Worm (Caenorhabditis elegans): ENCODE results near the gene phf-10.

phf-10 gene

DNA sequence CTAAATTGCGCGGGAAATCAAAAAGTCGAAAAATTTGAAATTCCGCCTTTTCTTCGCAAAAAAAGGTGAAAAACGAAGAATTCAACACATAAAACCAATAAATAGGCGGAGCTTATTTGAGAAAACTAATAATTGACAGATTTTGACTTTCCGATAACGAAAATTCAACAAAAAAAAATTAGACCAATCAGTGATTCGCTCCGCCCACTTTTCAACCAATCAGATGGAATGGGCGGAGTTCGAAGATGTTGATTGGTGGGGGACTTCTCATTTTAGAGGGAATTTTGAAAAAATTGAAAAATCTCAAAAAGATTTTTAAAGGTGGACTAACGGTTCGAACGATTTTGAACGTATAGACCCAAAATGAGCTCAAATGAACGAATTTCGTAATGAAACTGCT is 39.5 kb upstream of the phf-10 start:
- TF ChIP-seq drap-1 (GFP tag; optimal IDR thresholded peaks at IDR 0.05), result no peak
- no peak for TF ChIP-seq cnd-1 (tag; optimal IDR thresholded peaks at IDR 0.05)
- no peak for TF ChIP-seq bed-3 (GFP tag; optimal IDR thresholded peaks at IDR 0.05)
- TF ChIP-seq ztf-11 (tag; optimal IDR thresholded peaks at IDR 0.05), result no peak
- TF ChIP-seq mep-1 (tag; optimal IDR thresholded peaks at IDR 0.05), result no peak
- TF ChIP-seq nhr-2 (tag; optimal IDR thresholded peaks at IDR 0.05), result no peak
- no peak for TF ChIP-seq sptf-1 (tag; optimal IDR thresholded peaks at IDR 0.05)

DNA sequence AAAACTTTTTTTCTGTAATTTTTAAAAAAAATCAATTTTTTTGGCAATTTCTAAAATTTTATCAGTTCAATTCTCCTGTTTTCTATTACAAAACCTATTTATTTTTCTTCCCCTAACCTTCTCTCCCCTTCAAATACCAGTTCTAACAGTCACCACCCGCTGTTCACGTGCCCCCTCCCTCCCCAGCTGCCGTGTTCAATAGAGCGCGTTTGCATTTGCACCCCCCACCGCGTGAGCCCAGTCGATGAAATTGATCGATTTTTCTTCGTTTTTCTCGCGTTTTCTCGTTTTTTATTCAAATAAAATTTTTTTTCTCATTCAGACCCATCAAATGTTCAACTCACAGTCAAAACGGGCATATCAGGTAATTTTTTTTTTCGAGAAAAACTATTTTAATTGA is 37.7 kb upstream of the phf-10 start, which contains the start of gene atg-9:
TSS of gene atg-9 (plus strand) at position 332 of the 400 bp plus-strand sequence.
- TF ChIP-seq hlh-1 (tag; optimal IDR thresholded peaks at IDR 0.05) (peak; percentile 62), bed-3 (GFP tag; optimal IDR thresholded peaks at IDR 0.05) (no peak), unc-39 (tag; optimal IDR thresholded peaks at IDR 0.05) (no peak), cnd-1 (tag; optimal IDR thresholded peaks at IDR 0.05) (peak; percentile 83), mep-1 (tag; optimal IDR thresholded peaks at IDR 0.05) (peak; percentile 73), nhr-28 (tag; optimal IDR thresholded peaks at IDR 0.05) (no peak), nhr-2 (tag; optimal IDR thresholded peaks at IDR 0.05) (no peak), lin-32 (GFP tag; optimal IDR thresholded peaks at IDR 0.05) (peak; percentile 30), mls-2 (tag; optimal IDR thresholded peaks at IDR 0.05) (peak; percentile 12), ceh-39 (tag; optimal IDR thresholded peaks at IDR 0.05) (peak; percentile 28), sptf-1 (tag; optimal IDR thresholded peaks at IDR 0.05) (peak; percentile 48), lin-13 (tag; optimal IDR thresholded peaks at IDR 0.05) (peak; percentile 39)

DNA sequence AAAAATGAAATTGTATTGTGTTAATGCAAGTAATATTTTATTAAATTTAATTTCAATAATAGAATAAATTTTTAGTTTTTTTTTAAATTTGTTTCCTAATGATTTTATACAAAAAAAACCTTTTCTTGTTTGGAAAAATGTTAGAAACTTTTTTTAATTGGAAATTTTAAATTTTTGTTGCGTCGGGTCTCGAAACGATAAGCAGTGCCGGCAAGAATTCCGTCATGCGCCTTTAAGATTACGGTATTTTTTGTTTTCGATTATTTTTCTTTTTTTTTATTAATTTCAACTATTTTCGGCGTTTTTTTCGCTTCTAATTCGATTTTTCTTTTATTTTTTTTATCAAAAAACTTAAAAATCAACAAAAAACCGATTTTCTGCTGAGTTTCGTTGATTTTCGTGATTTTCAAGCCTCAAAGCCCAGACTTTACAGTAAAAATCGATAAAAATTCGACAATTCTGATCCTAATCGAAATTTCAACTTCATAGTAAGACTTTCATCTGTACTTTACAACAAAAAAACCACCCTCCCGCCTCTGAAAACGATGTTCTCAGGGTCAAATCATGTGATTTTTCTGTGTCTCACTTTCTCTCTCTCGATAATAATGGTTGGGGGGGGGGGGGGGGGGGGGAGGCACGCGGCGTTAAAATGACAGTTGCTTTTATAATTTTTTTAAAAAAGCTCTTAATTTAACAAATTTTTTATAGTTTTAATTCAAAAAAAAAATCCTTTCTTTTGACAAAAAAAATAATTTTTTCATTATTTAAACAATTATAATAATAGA is 36.4 kb upstream of the phf-10 start:
- TF ChIP-seq elt-3 (tag; optimal IDR thresholded peaks at IDR 0.05) (no peak), nhr-12 (tag; optimal IDR thresholded peaks at IDR 0.05) (no peak), lsy-2 (tag; optimal IDR thresholded peaks at IDR 0.05) (no peak), nhr-2 (tag; optimal IDR thresholded peaks at IDR 0.05) (no peak), hlh-1 (tag; optimal IDR thresholded peaks at IDR 0.05) (no peak), bed-3 (GFP tag; optimal IDR thresholded peaks at IDR 0.05) (no peak), unc-62 (GFP tag; optimal IDR thresholded peaks at IDR 0.05) (no peak), sem-2 (GFP tag; optimal IDR thresholded peaks at IDR 0.05) (no peak), ztf-11 (tag; optimal IDR thresholded peaks at IDR 0.05) (no peak)

DNA sequence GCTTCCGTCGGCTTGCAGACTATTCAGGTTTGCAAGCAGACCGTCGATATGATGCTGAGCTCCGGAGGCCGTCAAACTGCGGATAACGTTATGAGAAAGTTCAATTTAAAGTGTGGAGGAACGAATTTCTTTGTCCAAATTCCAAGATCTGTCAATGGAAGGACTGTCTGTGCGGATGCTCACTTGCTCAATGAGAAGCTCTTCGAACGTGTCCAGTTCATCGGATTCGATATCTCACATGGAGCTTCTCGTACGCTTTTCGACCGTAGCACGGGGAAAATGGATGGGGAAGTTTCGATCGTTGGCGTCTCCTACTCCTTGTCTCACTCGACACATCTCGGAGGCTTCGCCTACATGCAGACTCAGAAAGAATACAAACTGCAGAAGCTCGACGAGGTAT is 34.6 kb upstream of the phf-10 start:
- TF ChIP-seq drap-1 (GFP tag; optimal IDR thresholded peaks at IDR 0.05) (no peak), bed-3 (GFP tag; optimal IDR thresholded peaks at IDR 0.05) (no peak), lin-13 (tag; optimal IDR thresholded peaks at IDR 0.05) (no peak), unc-62 (GFP tag; optimal IDR thresholded peaks at IDR 0.05) (no peak), ces-1 (GFP tag; optimal IDR thresholded peaks at IDR 0.05) (no peak), blmp-1 (tag; optimal IDR thresholded peaks at IDR 0.05) (no peak), unc-39 (tag; optimal IDR thresholded peaks at IDR 0.05) (no peak), elt-1 (tag; optimal IDR thresholded peaks at IDR 0.05; ENCODE audit: borderline replicate concordance, insufficient read depth) (no peak), sptf-1 (tag; optimal IDR thresholded peaks at IDR 0.05) (no peak), ceh-83 (GFP tag; optimal IDR thresholded peaks at IDR 0.05) (no peak), M03D4.4 (tag; optimal IDR thresholded peaks at IDR 0.05) (no peak), pha-4 (tag; optimal IDR thresholded peaks at IDR 0.05) (no peak), mls-2 (tag; optimal IDR thresholded peaks at IDR 0.05) (no peak), hlh-1 (tag; optimal IDR thresholded peaks at IDR 0.05) (no peak), zip-8 (tag; optimal IDR thresholded peaks at IDR 0.05) (no peak), cnd-1 (tag; optimal IDR thresholded peaks at IDR 0.05) (no peak), ham-2 (GFP tag; optimal IDR thresholded peaks at IDR 0.05) (no peak), elt-3 (tag; optimal IDR thresholded peaks at IDR 0.05) (no peak), unc-120 (tag; optimal IDR thresholded peaks at IDR 0.05; ENCODE audit: poor library complexity, severe bottlenecking) (no peak)

DNA sequence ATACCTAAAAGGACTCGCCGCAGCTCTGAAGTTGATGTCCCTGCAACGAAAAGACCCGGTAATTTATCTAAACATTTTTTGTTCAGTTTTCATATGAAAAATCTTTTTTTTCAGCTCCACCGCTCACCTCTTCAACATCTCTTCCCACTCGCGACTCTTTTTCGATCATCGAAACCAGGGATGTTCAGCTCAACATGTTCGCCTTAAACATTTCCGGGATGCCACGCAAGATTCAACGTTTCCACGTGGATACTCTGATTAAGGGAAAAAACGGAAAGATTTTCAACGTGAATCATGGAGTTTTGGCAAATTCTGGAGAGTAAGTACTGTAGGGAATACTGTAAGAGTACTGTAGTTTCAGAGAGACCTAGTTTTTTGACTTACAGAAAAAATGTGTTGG is 32.2 kb upstream of the phf-10 start:
- TF ChIP-seq unc-62 (GFP tag; optimal IDR thresholded peaks at IDR 0.05), result no peak
- TF ChIP-seq ceh-43 (GFP tag; optimal IDR thresholded peaks at IDR 0.05), result no peak
- no peak for TF ChIP-seq pha-4 (tag; optimal IDR thresholded peaks at IDR 0.05)
- no peak for TF ChIP-seq flh-1 (GFP tag; optimal IDR thresholded peaks at IDR 0.05)
- TF ChIP-seq nhr-76 (tag; optimal IDR thresholded peaks at IDR 0.05), result no peak
- TF ChIP-seq elt-3 (tag; optimal IDR thresholded peaks at IDR 0.05), result no peak
- no peak for TF ChIP-seq bed-3 (GFP tag; optimal IDR thresholded peaks at IDR 0.05)
- TF ChIP-seq unc-120 (tag; optimal IDR thresholded peaks at IDR 0.05; ENCODE audit: poor library complexity, severe bottlenecking), result no peak
- no peak for TF ChIP-seq sem-2 (GFP tag; optimal IDR thresholded peaks at IDR 0.05)
- TF ChIP-seq mls-2 (tag; optimal IDR thresholded peaks at IDR 0.05), result no peak
- no peak for TF ChIP-seq hlh-1 (tag; optimal IDR thresholded peaks at IDR 0.05)
- TF ChIP-seq lin-13 (tag; optimal IDR thresholded peaks at IDR 0.05), result no peak
- no peak for TF ChIP-seq drap-1 (GFP tag; optimal IDR thresholded peaks at IDR 0.05)
- TF ChIP-seq blmp-1 (tag; optimal IDR thresholded peaks at IDR 0.05), result no peak
- no peak for TF ChIP-seq nhr-2 (tag; optimal IDR thresholded peaks at IDR 0.05)
- TF ChIP-seq cnd-1 (tag; optimal IDR thresholded peaks at IDR 0.05), result no peak
- TF ChIP-seq M03D4.4 (tag; optimal IDR thresholded peaks at IDR 0.05), result no peak
- no peak for TF ChIP-seq nhr-28 (tag; optimal IDR thresholded peaks at IDR 0.05)

Data from whole organism, mixed stage, embryonic.